Fruit fly (Drosophila melanogaster): ENCODE results near the gene Syx16.

- TF ChIP-seq lola (GFP tag; optimal IDR thresholded peaks at IDR 0.05): no peak
- no peak for TF ChIP-seq usp (GFP tag; optimal IDR thresholded peaks at IDR 0.05)
- no peak for TF ChIP-seq tai (GFP tag; optimal IDR thresholded peaks at IDR 0.05)
- TF ChIP-seq Hnf4 (GFP tag; optimal IDR thresholded peaks at IDR 0.05): no peak
- TF ChIP-seq h (GFP tag; optimal IDR thresholded peaks at IDR 0.05): no peak
- TF ChIP-seq pan (optimal IDR thresholded peaks at IDR 0.05): no peak
- TF ChIP-seq dl (GFP tag; optimal IDR thresholded peaks at IDR 0.05; ENCODE audit: insufficient read depth in 1 of 2, partially characterized antibody in 2 of 2): no peak
- TF ChIP-seq Hr78 (GFP tag; optimal IDR thresholded peaks at IDR 0.05): no peak
Measured at dm6 chrX:20389633-20390032, 3.9 kb downstream of the Syx16 start.

Measured in whole organism, wandering third instar larva.